Comparison of ENCODE assay signal across 3 fruit fly cellular contexts in the genomic region with DNA sequence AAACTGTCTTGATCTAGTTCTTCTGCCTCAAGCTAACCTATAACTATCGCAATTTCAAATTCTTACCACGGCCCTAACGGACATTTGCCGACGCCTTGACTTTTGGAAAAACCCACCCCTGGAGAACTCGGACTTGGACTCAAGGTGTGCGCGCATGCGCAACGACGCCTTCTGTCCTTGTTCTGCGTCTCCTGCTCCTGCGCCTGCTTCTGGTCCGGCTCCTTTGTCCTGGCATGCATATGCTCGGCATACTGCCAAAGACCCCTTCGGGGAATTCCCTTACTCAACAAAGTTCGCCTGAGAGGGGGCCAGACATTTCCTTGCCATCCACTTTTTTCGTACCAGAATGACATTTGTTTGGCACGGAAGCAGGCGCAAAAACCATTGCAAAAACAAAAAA.
A peak's percentile ranks its signal among the peaks of the same experiment; 100 is the strongest.
TF ChIP-seq lines count a peak whose summit lies in the region.

No protein-coding gene starts in this region.

- TF ChIP-seq CTCF in whole organism, embryonic (GFP tag; optimal IDR thresholded peaks at IDR 0.05; lab: Kevin White, UChicago) = no peak

TF ChIP-seq in whole organism, embryonic, 481 proteins besides CTCF, POLR2A, EP300 and RAD21:
- TF ChIP-seq Oli (tag; optimal IDR thresholded peaks at IDR 0.05; lab: Kevin White, UChicago) = no peak
- TF ChIP-seq CG6813 (GFP tag; optimal IDR thresholded peaks at IDR 0.05; lab: Kevin White, UChicago) = no peak
- peak; percentile 52 for TF ChIP-seq ewg (GFP tag; optimal IDR thresholded peaks at IDR 0.05; lab: Kevin White, UChicago)
- TF ChIP-seq Dref (GFP tag; IDR thresholded peaks at IDR 0.05; lab: Robert Waterston, UW) = 0 out of 2 replicates have a peak, but pooled peaks have one; percentile 22
- peak; percentile 31 for TF ChIP-seq CG15514 (GFP tag; optimal IDR thresholded peaks at IDR 0.05; lab: Kevin White, UChicago)
- peak; percentile 88 for TF ChIP-seq twi (tag; optimal IDR thresholded peaks at IDR 0.05; lab: Kevin White, UChicago)
- no peak for TF ChIP-seq CG8089 (GFP tag; optimal IDR thresholded peaks at IDR 0.05; lab: Kevin White, UChicago)
- peak in 1 of 2 experiments; percentile 10 for TF ChIP-seq tll (GFP tag; optimal IDR thresholded peaks at IDR 0.05; lab: Kevin White, UChicago)
- peak; percentile 47 for TF ChIP-seq kni (GFP tag; optimal IDR thresholded peaks at IDR 0.05; lab: Kevin White, UChicago)
- peak; percentile 89 for TF ChIP-seq pros (GFP tag; optimal IDR thresholded peaks at IDR 0.05; lab: Kevin White, UChicago)
- no peak for TF ChIP-seq CG4282 (GFP tag; optimal IDR thresholded peaks at IDR 0.05; lab: Kevin White, UChicago)

TF ChIP-seq in whole organism, pupa, 21 proteins besides CTCF, POLR2A, EP300 and RAD21:
- TF ChIP-seq CG10348 (GFP tag; IDR thresholded peaks at IDR 0.05; lab: Robert Waterston, UW) (0 out of 2 replicates have a peak, but pooled peaks have one; percentile 14), gl (tag; optimal IDR thresholded peaks at IDR 0.05; lab: Kevin White, UChicago) (no peak)

TF ChIP-seq in whole organism, wandering third instar larva, 38 proteins besides CTCF, POLR2A, EP300 and RAD21:
- TF ChIP-seq tai (GFP tag; optimal IDR thresholded peaks at IDR 0.05; lab: Kevin White, UChicago) (no peak), Rel (GFP tag; optimal IDR thresholded peaks at IDR 0.05; lab: Kevin White, UChicago) (no peak), Rel (tag; optimal IDR thresholded peaks at IDR 0.05; lab: Kevin White, UChicago) (peak; percentile 34)
TF ChIP-seq in whole organism, wandering third instar larva: peak in this region for 1.
